Worm (Caenorhabditis elegans) whole organism, midembryonic: ENCODE data around the gene F32H5.3.

ENCODE experiments used
- cog-1 ChIP-seq: sonication (generic microtip); optimal IDR thresholded peaks from 2 replicates; lab custom pipeline; 2016; ENCODE audit warnings: missing genetic modification characterization, missing compliant biosample characterization
- med-1 ChIP-seq: sonication (generic microtip); optimal IDR thresholded peaks from 2 replicates; lab custom pipeline; 2017; ENCODE audit warnings: missing genetic modification characterization, mild to moderate bottlenecking, missing compliant biosample characterization, antibody characterized with exemption, missing genetic modification reagents; ENCODE audit not compliant: insufficient read depth

DNA sequence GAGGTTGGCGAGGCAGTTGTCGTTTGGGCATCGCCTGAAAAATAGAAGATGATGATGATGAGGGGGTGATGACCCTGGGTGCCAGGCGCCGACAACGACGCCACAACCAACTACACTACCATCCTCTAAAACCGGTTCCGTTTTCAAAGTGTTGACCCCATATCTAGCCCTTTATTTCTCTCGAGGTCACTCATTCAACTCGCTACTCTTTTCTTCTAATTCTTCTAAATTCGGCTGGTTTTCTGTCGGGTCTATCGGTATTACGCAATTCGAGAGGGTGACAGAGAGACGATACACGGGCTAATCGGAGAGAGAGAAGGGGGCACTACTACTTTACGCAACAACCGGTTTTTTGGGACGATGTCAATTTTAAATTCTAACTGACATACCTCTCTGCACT, 12.2 kb downstream of the F32H5.3 start:
- TF ChIP-seq cog-1 (tag; lab: Kevin White, UChicago) (no peak), med-1 (GFP tag; lab: Kevin White, UChicago) (no peak)
